Fruit fly (Drosophila melanogaster): Measurements from ENCODE around the gene CG15525.

DNA sequence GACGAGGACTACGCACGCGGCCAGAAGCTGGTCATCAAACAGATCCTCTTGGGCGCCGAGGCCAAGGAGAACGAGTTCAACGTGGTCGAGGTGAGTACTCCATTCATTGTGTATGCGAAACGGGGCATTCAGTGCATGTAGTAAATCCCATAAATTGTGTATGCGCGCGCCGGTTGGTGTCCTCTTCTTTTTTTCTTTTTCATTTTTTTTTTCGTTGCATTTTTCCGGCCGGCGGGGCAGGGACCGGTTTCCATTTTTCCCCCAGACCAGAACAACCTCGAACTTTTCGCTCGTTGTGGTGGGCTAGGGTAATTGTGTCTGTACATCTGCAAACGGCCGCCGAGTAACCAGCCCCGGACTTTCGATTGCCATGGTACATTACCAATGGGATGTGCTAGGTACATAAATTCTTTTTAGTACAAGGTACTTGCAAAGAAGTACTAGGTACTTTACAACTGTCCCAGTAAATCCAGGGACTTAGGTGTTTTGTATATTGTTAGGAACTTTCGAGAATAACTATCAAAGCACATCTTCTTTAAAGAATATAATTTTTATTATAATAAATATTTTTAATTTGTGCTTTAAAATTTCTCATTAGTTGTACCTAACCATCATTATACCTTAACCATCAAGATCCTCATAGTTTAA is 8.0 kb upstream of the CG15525 start:
- TF ChIP-seq psq (optimal IDR thresholded peaks at IDR 0.05) (no peak), h (optimal IDR thresholded peaks at IDR 0.05) (no peak), insv (optimal IDR thresholded peaks at IDR 0.05) (no peak), Myc (optimal IDR thresholded peaks at IDR 0.05) (no peak)

All from Kc167 (cell line).